Worm (Caenorhabditis elegans) whole organism, L1 larva: ENCODE results near the gene mrck-1.
A peak's percentile ranks its signal among the peaks of the same experiment; 100 is the strongest.

Experiments used
- C16A3.4 ChIP-seq: fragments of 150-350 bp; optimal IDR thresholded peaks from 2 replicates; lab custom pipeline; 2014; ENCODE audit warnings: missing biosample characterization, missing genetic modification characterization
- F16B12.6 ChIP-seq: fragments of 150-350 bp; optimal IDR thresholded peaks from 2 replicates; lab custom pipeline; 2014; ENCODE audit warnings: missing biosample characterization, missing genetic modification characterization
- alr-1 ChIP-seq: fragments of 200-800 bp; sonication (Bioruptor generic); optimal IDR thresholded peaks from 2 replicates; lab custom pipeline; 2018; ENCODE audit warnings: borderline replicate concordance, mild to moderate bottlenecking, missing genetic modification characterization, missing compliant biosample characterization
- blmp-1 ChIP-seq: fragments of 150-350 bp; optimal IDR thresholded peaks from 2 replicates; lab custom pipeline; 2014; ENCODE audit warnings: missing biosample characterization, missing genetic modification characterization
- ceh-63 ChIP-seq: fragments of 200-800 bp; sonication (Bioruptor generic); optimal IDR thresholded peaks from 2 replicates; lab custom pipeline; 2018; ENCODE audit warnings: mild to moderate bottlenecking, missing genetic modification characterization, missing compliant biosample characterization
- ceh-8 ChIP-seq: fragments of 200-800 bp; sonication (Bioruptor generic); optimal IDR thresholded peaks from 2 replicates; lab custom pipeline; 2018; ENCODE audit warnings: mild to moderate bottlenecking, missing genetic modification characterization, moderate library complexity, missing compliant biosample characterization
- ceh-82 ChIP-seq, 3 experiments: fragments of 150-350 bp in 1 of 3; sonication (generic microtip) in 2 of 3; optimal IDR thresholded peaks; 2 replicates each; lab custom pipeline; 2014 to 2017; ENCODE audit warnings: missing biosample characterization in 3 of 3, missing genetic modification characterization in 3 of 3
- dpl-1 ChIP-seq, 3 experiments: fragments of 150-350 bp in 2 of 3; sonication (generic microtip) in 1 of 3; optimal IDR thresholded peaks; 2 replicates each; lab custom pipeline; 2014 to 2017; ENCODE audit warnings: missing biosample characterization in 3 of 3, missing genetic modification characterization in 3 of 3, missing genetic modification reagents in 3 of 3
- elt-2 ChIP-seq: sonication (generic microtip); optimal IDR thresholded peaks from 2 replicates; lab custom pipeline; 2016; ENCODE audit warnings: missing genetic modification characterization, mild to moderate bottlenecking, inconsistent platforms, missing compliant biosample characterization, missing genetic modification reagents
- elt-3 ChIP-seq, 6 experiments: fragments of 150-350 bp in 1 of 6; sonication (generic microtip); optimal IDR thresholded peaks; 2 replicates each; lab custom pipeline; 2017 to 2018; ENCODE audit warnings: missing biosample characterization in 6 of 6, missing genetic modification characterization in 6 of 6, inconsistent platforms in 1 of 6
- fkh-4 ChIP-seq: sonication (generic microtip); optimal IDR thresholded peaks from 2 replicates; lab custom pipeline; 2016; ENCODE audit warnings: missing compliant biosample characterization, missing genetic modification characterization, borderline replicate concordance
- fos-1 ChIP-seq: fragments of 150-350 bp; optimal IDR thresholded peaks from 2 replicates; lab custom pipeline; 2014; ENCODE audit warnings: missing biosample characterization, missing genetic modification characterization
- grh-1 ChIP-seq: fragments of 200-800 bp; sonication (Bioruptor generic); IDR thresholded peaks from 2 replicates; pipeline ENCODE4 v1.3.6; 2022; ENCODE audit warnings: missing genetic modification reagents, missing genetic modification characterization, missing compliant biosample characterization
- hlh-17 ChIP-seq: fragments of 200-800 bp; sonication (Bioruptor generic); optimal IDR thresholded peaks from 2 replicates; lab custom pipeline; 2018; ENCODE audit warnings: missing genetic modification characterization, mild to moderate bottlenecking, missing compliant biosample characterization, moderate library complexity, borderline replicate concordance
- hlh-4 ChIP-seq: sonication (generic microtip); optimal IDR thresholded peaks from 2 replicates; lab custom pipeline; 2016; ENCODE audit warnings: mild to moderate bottlenecking, missing genetic modification characterization, missing compliant biosample characterization
- isw-1 ChIP-seq: fragments of 200-800 bp; sonication (Bioruptor generic); IDR thresholded peaks from 2 replicates; pipeline ENCODE4 v1.3.6; 2022; ENCODE audit warnings: missing genetic modification characterization, missing compliant biosample characterization
- jun-1 ChIP-seq: fragments of 150-350 bp; optimal IDR thresholded peaks from 2 replicates; lab custom pipeline; 2014; ENCODE audit warnings: missing biosample characterization, missing genetic modification reagents, missing genetic modification characterization
- lin-35 ChIP-seq, 2 experiments: fragments of 150-350 bp; optimal IDR thresholded peaks; 2 replicates each; lab custom pipeline; 2014; ENCODE audit warnings: missing biosample characterization in 2 of 2, missing genetic modification characterization in 2 of 2, missing genetic modification reagents in 2 of 2
- mef-2 ChIP-seq: fragments of 150-350 bp; optimal IDR thresholded peaks from 2 replicates; lab custom pipeline; 2014; ENCODE audit warnings: missing biosample characterization, missing genetic modification characterization
- nhr-19 ChIP-seq: fragments of 200-800 bp; sonication (Bioruptor generic); conservative IDR thresholded peaks from 2 replicates; pipeline ENCODE4 v1.3.6; 2022; ENCODE audit warnings: missing genetic modification characterization, missing compliant biosample characterization
- nhr-20 ChIP-seq: sonication (generic microtip); optimal IDR thresholded peaks from 2 replicates; lab custom pipeline; 2016; ENCODE audit warnings: mild to moderate bottlenecking, missing genetic modification characterization, missing compliant biosample characterization
- nhr-237 ChIP-seq: fragments of 150-350 bp; optimal IDR thresholded peaks from 2 replicates; lab custom pipeline; 2014; ENCODE audit warnings: missing biosample characterization, missing genetic modification characterization
- nhr-28 ChIP-seq: fragments of 150-350 bp; optimal IDR thresholded peaks from 2 replicates; lab custom pipeline; 2014; ENCODE audit warnings: missing biosample characterization, missing genetic modification characterization
- nhr-76 ChIP-seq: sonication (generic microtip); optimal IDR thresholded peaks from 2 replicates; lab custom pipeline; 2017; ENCODE audit warnings: missing biosample characterization, missing genetic modification characterization
- nhr-84 ChIP-seq: sonication (generic microtip); optimal IDR thresholded peaks from 2 replicates; lab custom pipeline; 2017; ENCODE audit warnings: missing biosample characterization, missing genetic modification characterization
- pag-3 ChIP-seq: sonication (generic microtip); optimal IDR thresholded peaks from 2 replicates; lab custom pipeline; 2017; ENCODE audit warnings: missing genetic modification characterization, mild to moderate bottlenecking, missing compliant biosample characterization, antibody characterized with exemption, borderline replicate concordance; ENCODE audit not compliant: insufficient read depth
- pqm-1 ChIP-seq: sonication (generic microtip); optimal IDR thresholded peaks from 3 replicates; lab custom pipeline; 2017; ENCODE audit warnings: missing biosample characterization, missing genetic modification characterization
- rnt-1 ChIP-seq: sonication (generic microtip); optimal IDR thresholded peaks from 2 replicates; lab custom pipeline; 2016; ENCODE audit warnings: mild to moderate bottlenecking, missing genetic modification characterization, moderate library complexity, missing compliant biosample characterization
- sup-37 ChIP-seq: fragments of 200-800 bp; sonication (Bioruptor generic); optimal IDR thresholded peaks from 2 replicates; lab custom pipeline; 2018; ENCODE audit warnings: mild to moderate bottlenecking, missing genetic modification characterization, missing compliant biosample characterization
- swsn-7 ChIP-seq: sonication (generic microtip); optimal IDR thresholded peaks from 2 replicates; lab custom pipeline; 2016; ENCODE audit warnings: missing genetic modification characterization, missing compliant biosample characterization
- unc-30 ChIP-seq: sonication (generic microtip); optimal IDR thresholded peaks from 2 replicates; lab custom pipeline; 2017; ENCODE audit warnings: missing biosample characterization, missing genetic modification characterization
- unc-62 ChIP-seq: fragments of 150-350 bp; optimal IDR thresholded peaks from 2 replicates; lab custom pipeline; 2014; ENCODE audit warnings: missing biosample characterization, missing genetic modification reagents, missing genetic modification characterization
- unc-98 ChIP-seq: fragments of 200-800 bp; sonication (Bioruptor generic); IDR thresholded peaks from 2 replicates; pipeline ENCODE4 v1.3.6; 2022; ENCODE audit warnings: missing genetic modification characterization, missing compliant biosample characterization
- zag-1 ChIP-seq: fragments of 150-350 bp; optimal IDR thresholded peaks from 2 replicates; lab custom pipeline; 2014; ENCODE audit warnings: missing biosample characterization, missing genetic modification characterization

Gene mrck-1

DNA sequence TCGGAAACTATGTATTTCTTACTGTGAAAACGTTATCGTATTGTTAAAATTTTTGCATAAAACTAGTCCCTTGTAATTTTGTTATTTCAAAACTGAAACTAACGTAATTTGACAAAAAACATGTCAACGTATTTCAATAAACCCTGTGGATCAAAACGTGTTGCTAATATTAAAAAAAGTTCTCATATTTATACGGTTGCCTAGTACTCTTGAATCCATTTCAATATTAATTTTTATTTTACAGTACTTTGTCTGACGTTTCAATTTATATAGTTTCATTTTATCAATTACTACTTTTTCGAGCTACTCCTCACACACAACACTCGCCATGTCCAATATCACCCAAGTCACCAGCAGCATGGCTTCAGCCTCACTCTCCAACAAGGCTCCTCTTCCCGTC is 36.4 kb upstream of the mrck-1 start, which contains the start of gene sago-1:
Gene sago-1 (plus strand): TSS at position 301 of the 400 bp plus-strand sequence.
- TF ChIP-seq blmp-1 (tag; lab: Kevin White, UChicago): no peak
- no peak for TF ChIP-seq nhr-76 (tag; lab: Kevin White, UChicago)
- no peak for TF ChIP-seq nhr-20 (tag; lab: Kevin White, UChicago)
- no peak for TF ChIP-seq zag-1 (tag; lab: Kevin White, UChicago)
- no peak for TF ChIP-seq nhr-237 (tag; lab: Kevin White, UChicago)
- TF ChIP-seq elt-3 (tag; optimal IDR thresholded peaks at IDR 0.05; lab: Kevin White, UChicago): no peak
- TF ChIP-seq unc-30 (tag; lab: Kevin White, UChicago): no peak
- TF ChIP-seq sup-37 (GFP tag; lab: Kevin White, UChicago): no peak
- no peak for TF ChIP-seq hlh-17
- TF ChIP-seq rnt-1 (tag; lab: Kevin White, UChicago): no peak
- no peak for TF ChIP-seq alr-1 (tag; lab: Kevin White, UChicago)
- no peak for TF ChIP-seq ceh-63 (GFP tag; lab: Kevin White, UChicago)
- TF ChIP-seq nhr-84 (tag; lab: Kevin White, UChicago): no peak
- no peak for TF ChIP-seq nhr-28
- no peak for TF ChIP-seq C16A3.4 (tag; lab: Kevin White, UChicago)
- TF ChIP-seq, all 84 proteins: peak for 0

DNA sequence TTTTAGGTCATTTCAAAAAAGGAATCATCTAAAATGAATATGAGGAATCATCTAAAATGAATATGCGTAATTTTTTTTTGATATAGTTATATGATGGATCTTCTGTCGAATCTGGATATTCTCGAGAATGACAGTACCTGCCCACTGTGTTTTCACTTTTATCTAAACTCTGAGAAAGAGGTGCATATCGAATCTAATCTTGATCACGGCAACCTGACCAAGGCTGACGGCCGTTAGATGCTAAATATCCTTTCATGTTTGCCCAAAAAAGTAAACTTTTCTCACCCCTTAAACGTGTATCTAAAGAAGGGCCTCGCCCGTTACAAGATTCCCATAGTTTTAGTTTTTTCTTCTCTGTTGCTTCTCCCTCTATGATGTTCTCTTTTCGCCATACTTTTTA is 35.4 kb upstream of the mrck-1 start:
- TF ChIP-seq blmp-1 (tag; lab: Kevin White, UChicago): peak; percentile 68
- no peak for TF ChIP-seq swsn-7 (tag; lab: Kevin White, UChicago)

DNA sequence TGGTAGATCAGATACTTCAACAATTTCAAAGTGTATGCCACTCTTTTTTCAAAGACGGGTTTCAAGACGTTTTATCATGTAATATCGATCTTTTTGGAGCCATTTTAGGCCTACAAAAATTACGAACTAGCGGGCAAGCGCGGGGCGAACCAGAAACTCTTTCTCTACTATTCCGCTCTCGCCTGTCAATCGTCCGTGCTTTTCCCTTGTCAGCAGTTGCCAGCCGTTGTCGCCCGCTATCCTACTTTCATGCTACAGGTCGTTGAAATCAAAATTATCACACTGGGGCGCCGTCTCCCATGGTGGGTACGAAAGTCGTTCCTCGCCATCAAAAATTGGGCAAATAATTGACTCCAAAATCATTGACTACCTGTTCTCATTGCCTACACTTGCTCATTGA is 34.0 kb upstream of the mrck-1 start:
- TF ChIP-seq zag-1 (tag; lab: Kevin White, UChicago) (no peak), ceh-82 (tag; optimal IDR thresholded peaks at IDR 0.05; lab: Kevin White, UChicago) (no peak), ceh-8 (GFP tag; lab: Kevin White, UChicago) (no peak), hlh-4 (tag; lab: Kevin White, UChicago) (no peak), C16A3.4 (tag; lab: Kevin White, UChicago) (no peak), dpl-1 (GFP tag; optimal IDR thresholded peaks at IDR 0.05; lab: Kevin White, UChicago) (no peak), F16B12.6 (no peak), pag-3 (no peak), ceh-63 (GFP tag; lab: Kevin White, UChicago) (no peak), unc-62 (no peak), mef-2 (tag; lab: Kevin White, UChicago) (no peak), nhr-19 (GFP tag; lab: Robert Waterston, UW) (no peak), isw-1 (no peak), lin-35 (GFP tag; optimal IDR thresholded peaks at IDR 0.05; lab: Kevin White, UChicago) (no peak), fkh-4 (tag; lab: Kevin White, UChicago) (no peak), jun-1 (no peak), grh-1 (GFP tag; lab: Robert Waterston, UW) (no peak), fos-1 (tag; lab: Kevin White, UChicago) (no peak)

DNA sequence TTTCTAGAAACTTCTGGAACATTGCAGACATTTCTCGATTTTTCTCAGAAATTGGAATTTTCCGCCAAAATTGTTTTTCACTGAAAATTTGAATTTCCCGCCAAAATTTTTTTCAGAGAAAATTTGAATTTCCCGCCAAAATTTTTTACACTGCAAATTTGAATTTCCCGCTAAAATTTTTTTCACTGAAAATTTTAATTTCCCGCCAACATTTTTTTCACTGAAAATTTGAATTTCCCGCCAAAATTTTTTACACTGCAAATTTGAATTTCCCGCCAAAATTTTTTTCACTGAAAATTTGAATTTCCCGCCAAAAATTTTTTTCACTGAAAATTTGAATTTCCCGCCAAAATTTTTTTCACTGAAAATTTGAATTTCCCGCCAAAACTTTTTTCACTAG is 29.4 kb upstream of the mrck-1 start:
- TF ChIP-seq unc-98: peak; percentile 64

ce11 chrV:6292401-6292800 is 25.3 kb upstream of the mrck-1 start, which contains the start of gene K12B6.9:
K12B6.9 (minus strand) TSS chrV:6292666.
- peak in 1 of 2 experiments; percentile 32 for TF ChIP-seq lin-35 (GFP tag; optimal IDR thresholded peaks at IDR 0.05; lab: Kevin White, UChicago)
- TF ChIP-seq elt-2: peak; percentile 55
- TF ChIP-seq pqm-1 (tag; lab: Kevin White, UChicago): no peak
- TF ChIP-seq, all 84 proteins: peak for 2
